Fruit fly (Drosophila melanogaster) whole organism, wandering third instar larva: Measurements from ENCODE around the gene gdrd.

ENCODE experiments used
- Hnf4 ChIP-seq: fragments of 200-800 bp; sonication (Bioruptor generic); optimal IDR thresholded peaks from 2 replicates; lab custom pipeline; 2016; ENCODE audit warnings: missing biosample characterization, mild to moderate bottlenecking, missing genetic modification characterization
- Hr78 ChIP-seq: fragments of >200 bp; optimal IDR thresholded peaks from 2 replicates; lab custom pipeline; 2017; ENCODE audit warnings: missing biosample characterization, missing genetic modification characterization
- Vsx2 ChIP-seq: fragments of 200-300, 225-300 bp; sonication (Bioruptor generic); optimal IDR thresholded peaks from 2 replicates; lab custom pipeline; 2018; ENCODE audit warnings: missing biosample characterization, missing genetic modification characterization; ENCODE audit not compliant: partially characterized antibody
- dl ChIP-seq, 2 experiments: fragments of 175-275, 200-275 bp in 1 of 2; fragments of 200-275 bp in 1 of 2; sonication (Bioruptor generic); optimal IDR thresholded peaks; lab custom pipeline; 2018; ENCODE audit warnings: mild to moderate bottlenecking in 2 of 2, missing biosample characterization in 2 of 2, missing genetic modification characterization in 2 of 2, moderate library complexity in 2 of 2; ENCODE audit not compliant: partially characterized antibody in 2 of 2, insufficient read depth in 1 of 2
- dsf ChIP-seq: sonication (Bioruptor generic); optimal IDR thresholded peaks from 2 replicates; lab custom pipeline; 2016; ENCODE audit warnings: missing biosample characterization, missing genetic modification characterization, borderline replicate concordance
- psq ChIP-seq: fragments of 200-800 bp; sonication (Bioruptor generic); optimal IDR thresholded peaks from 3 replicates; lab custom pipeline; 2017; ENCODE audit warnings: missing biosample characterization, mild to moderate bottlenecking, missing genetic modification characterization, moderate library complexity

DNA sequence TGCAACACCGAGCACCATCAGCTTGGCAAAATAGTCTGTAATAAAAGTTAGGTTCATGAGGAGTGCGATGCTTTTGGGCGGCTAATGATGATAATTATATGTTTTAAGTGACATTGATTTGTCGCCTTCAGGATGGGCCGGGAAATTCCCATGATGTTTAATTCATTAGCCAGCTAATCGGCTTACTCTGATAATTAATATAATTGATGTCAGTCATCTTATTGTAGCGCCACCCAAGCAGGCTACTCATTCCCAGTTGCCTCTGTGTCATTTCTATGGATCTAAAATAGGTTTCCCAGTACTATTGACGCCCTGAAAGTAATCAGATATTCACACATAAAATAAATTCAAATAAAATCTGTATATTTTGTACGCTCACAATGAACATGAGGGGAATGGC, 14.0 kb downstream of the gdrd start, which contains the start of gene CG13476:
- TF ChIP-seq psq (GFP tag; lab: Kevin White, UChicago): no peak
- TF ChIP-seq dl (GFP tag; optimal IDR thresholded peaks at IDR 0.05; lab: Kevin White, UChicago; ENCODE audit: insufficient read depth in 1 of 2, partially characterized antibody in 2 of 2): no peak
- TF ChIP-seq Hr78 (GFP tag; lab: Kevin White, UChicago): no peak
- no peak for TF ChIP-seq Vsx2 (GFP tag; lab: Kevin White, UChicago)
- TF ChIP-seq Hnf4: no peak
- no peak for TF ChIP-seq dsf (GFP tag; lab: Kevin White, UChicago)
